Worm (Caenorhabditis elegans): Measurements from ENCODE around the gene T09A12.1.

ce11 chrIV:8273334-8273733 is 29.1 kb downstream of the T09A12.1 start:
- TF ChIP-seq egl-43 (GFP tag; IDR thresholded peaks at IDR 0.05), result no peak
- no peak for TF ChIP-seq mdt-29 (GFP tag; IDR thresholded peaks at IDR 0.05)
- no peak for TF ChIP-seq Y75B8A.6 (GFP tag; IDR thresholded peaks at IDR 0.05)
- no peak for TF ChIP-seq ceh-44 (GFP tag; IDR thresholded peaks at IDR 0.05)
- TF ChIP-seq skn-1 (tag; optimal IDR thresholded peaks at IDR 0.05), result no peak
- TF ChIP-seq snpc-4 (tag; optimal IDR thresholded peaks at IDR 0.05), result no peak
- no peak for TF ChIP-seq duxl-1 (tag; optimal IDR thresholded peaks at IDR 0.05; ENCODE audit: poor library complexity)
- peak in 1 of 2 experiments; percentile 88 for TF ChIP-seq unc-62 (GFP tag; optimal IDR thresholded peaks at IDR 0.05 in 1 of 2)
- TF ChIP-seq unc-62 (tag; optimal IDR thresholded peaks at IDR 0.05), result no peak
- no peak for TF ChIP-seq madf-9 (GFP tag; conservative IDR thresholded peaks at IDR 0.05)
- TF ChIP-seq nhr-76 (tag; optimal IDR thresholded peaks at IDR 0.05), result no peak
- TF ChIP-seq nhr-237 (tag; optimal IDR thresholded peaks at IDR 0.05), result no peak
- TF ChIP-seq D1046.2 (GFP tag; IDR thresholded peaks at IDR 0.05), result no peak
- no peak for TF ChIP-seq nhr-48 (tag; optimal IDR thresholded peaks at IDR 0.05)
- TF ChIP-seq tag-97 (GFP tag; IDR thresholded peaks at IDR 0.05), result no peak
